Worm (Caenorhabditis elegans): Measurements from ENCODE around the gene wrt-3.

wrt-3 gene

ce11 chrIV:9444417-9445026, 32.7 kb downstream of the wrt-3 start (continued):
- TF ChIP-seq ztf-4 (tag; optimal IDR thresholded peaks at IDR 0.05), result peak; percentile 80

- TF ChIP-seq zag-1 (tag; optimal IDR thresholded peaks at IDR 0.05) (no peak), nhr-43 (tag; optimal IDR thresholded peaks at IDR 0.05; ENCODE audit: poor library complexity, severe bottlenecking) (no peak), fkh-10 (GFP tag; optimal IDR thresholded peaks at IDR 0.05) (no peak), nfya-1 (tag; optimal IDR thresholded peaks at IDR 0.05; ENCODE audit: insufficient read depth) (no peak), nhr-76 (tag; optimal IDR thresholded peaks at IDR 0.05) (no peak), ztf-4 (tag; optimal IDR thresholded peaks at IDR 0.05) (no peak), eor-1 (tag; optimal IDR thresholded peaks at IDR 0.05) (no peak), nhr-28 (tag; optimal IDR thresholded peaks at IDR 0.05) (no peak)
Measured at ce11 chrIV:9443940-9444339, 33.3 kb downstream of the wrt-3 start, which contains the start of gene F38E11.9. Gene F38E11.9, minus strand, starts transcription at chrIV:9444040.

- TF ChIP-seq fos-1 (tag; optimal IDR thresholded peaks at IDR 0.05) (peak; percentile 58), nhr-67 (tag; optimal IDR thresholded peaks at IDR 0.05) (no peak), pqm-1 (tag; optimal IDR thresholded peaks at IDR 0.05) (peak; percentile 96), pha-4 (tag; optimal IDR thresholded peaks at IDR 0.05) (peak; percentile 99), ztf-4 (tag; optimal IDR thresholded peaks at IDR 0.05) (peak; percentile 30), egl-27 (tag; optimal IDR thresholded peaks at IDR 0.05) (no peak), tbx-2 (tag; optimal IDR thresholded peaks at IDR 0.05) (peak; percentile 9), aly-2 (tag; optimal IDR thresholded peaks at IDR 0.05) (no peak), elt-1 (tag; optimal IDR thresholded peaks at IDR 0.05) (peak; percentile 71), nhr-43 (tag; optimal IDR thresholded peaks at IDR 0.05; ENCODE audit: poor library complexity, severe bottlenecking) (peak; percentile 53), jun-1 (tag; optimal IDR thresholded peaks at IDR 0.05) (peak; percentile 64), mdl-1 (tag; optimal IDR thresholded peaks at IDR 0.05) (peak; percentile 35), nhr-23 (tag; optimal IDR thresholded peaks at IDR 0.05) (peak; percentile 88), elt-2 (tag; optimal IDR thresholded peaks at IDR 0.05) (peak; percentile 97), snpc-4 (tag; optimal IDR thresholded peaks at IDR 0.05) (peak; percentile 13), nfya-1 (tag; optimal IDR thresholded peaks at IDR 0.05; ENCODE audit: insufficient read depth) (peak; percentile 23), nhr-25 (tag; optimal IDR thresholded peaks at IDR 0.05) (peak; percentile 88), lsy-12 (tag; optimal IDR thresholded peaks at IDR 0.05) (peak; percentile 67), skn-1 (tag; optimal IDR thresholded peaks at IDR 0.05) (peak; percentile 86), elt-3 (tag; optimal IDR thresholded peaks at IDR 0.05) (peak in 2 of 3 experiments; percentile 22 to 50), zag-1 (tag; optimal IDR thresholded peaks at IDR 0.05) (no peak), lin-39 (tag; optimal IDR thresholded peaks at IDR 0.05) (no peak), mml-1 (tag; optimal IDR thresholded peaks at IDR 0.05) (no peak)
Measured at ce11 chrIV:9442106-9442532, 35.1 kb downstream of the wrt-3 start.

DNA sequence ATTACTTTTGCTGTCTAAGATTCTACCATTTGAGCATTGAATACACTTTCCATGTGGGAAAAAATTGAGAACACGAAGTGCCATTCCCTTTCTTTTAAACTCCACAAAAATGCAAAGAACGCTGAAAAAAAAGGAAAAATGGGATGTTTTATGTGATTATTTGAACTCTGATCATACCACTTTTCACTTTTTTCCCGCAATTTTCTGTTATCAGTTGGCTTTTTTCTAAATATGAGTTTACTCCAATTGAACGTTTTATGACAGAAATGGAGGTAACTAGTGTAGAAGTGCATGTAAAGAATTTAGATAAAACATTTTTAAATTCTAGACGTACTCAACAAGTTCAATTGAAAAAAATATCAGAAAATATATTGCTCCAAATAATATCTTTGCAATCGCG, 35.9 kb downstream of the wrt-3 start:
- TF ChIP-seq pqm-1 (tag; optimal IDR thresholded peaks at IDR 0.05), result peak; percentile 28
- no peak for TF ChIP-seq nhr-43 (tag; optimal IDR thresholded peaks at IDR 0.05; ENCODE audit: poor library complexity, severe bottlenecking)
- TF ChIP-seq mml-1 (tag; optimal IDR thresholded peaks at IDR 0.05), result no peak
- no peak for TF ChIP-seq nhr-237 (tag; optimal IDR thresholded peaks at IDR 0.05)
- no peak for TF ChIP-seq unc-39 (tag; optimal IDR thresholded peaks at IDR 0.05)
- no peak for TF ChIP-seq nhr-11 (tag; optimal IDR thresholded peaks at IDR 0.05)
- TF ChIP-seq elt-3 (tag; optimal IDR thresholded peaks at IDR 0.05), result no peak
- peak; percentile 79 for TF ChIP-seq elt-2 (tag; optimal IDR thresholded peaks at IDR 0.05)
- no peak for TF ChIP-seq R02D3.7 (tag; optimal IDR thresholded peaks at IDR 0.05)
- TF ChIP-seq skn-1 (tag; optimal IDR thresholded peaks at IDR 0.05), result no peak
- TF ChIP-seq nfya-1 (tag; optimal IDR thresholded peaks at IDR 0.05; ENCODE audit: insufficient read depth), result no peak
- TF ChIP-seq fkh-10 (GFP tag; optimal IDR thresholded peaks at IDR 0.05), result no peak
- peak; percentile 20 for TF ChIP-seq pha-4 (tag; optimal IDR thresholded peaks at IDR 0.05)
- no peak for TF ChIP-seq ceh-9 (tag; optimal IDR thresholded peaks at IDR 0.05)
- TF ChIP-seq fkh-2 (tag; optimal IDR thresholded peaks at IDR 0.05), result no peak

ce11 chrIV:9440880-9441336, 36.3 kb downstream of the wrt-3 start, which contains the start of gene idh-1:
Gene idh-1, minus strand, starts transcription at chrIV:9441107.
- TF ChIP-seq ZK546.5 (tag; optimal IDR thresholded peaks at IDR 0.05) (no peak), lin-39 (tag; optimal IDR thresholded peaks at IDR 0.05) (peak; percentile 59), nhr-25 (tag; optimal IDR thresholded peaks at IDR 0.05) (peak; percentile 88), zag-1 (tag; optimal IDR thresholded peaks at IDR 0.05) (no peak), hmg-11 (tag; optimal IDR thresholded peaks at IDR 0.05) (peak; percentile 27), nhr-23 (tag; optimal IDR thresholded peaks at IDR 0.05) (peak; percentile 45), snpc-4 (tag; optimal IDR thresholded peaks at IDR 0.05) (peak; percentile 83), lin-15B (tag; optimal IDR thresholded peaks at IDR 0.05) (peak; percentile 62), sea-2 (GFP tag; optimal IDR thresholded peaks at IDR 0.05) (no peak), tbx-2 (tag; optimal IDR thresholded peaks at IDR 0.05) (no peak), ama-1 (optimal IDR thresholded peaks at IDR 0.05) (peak; percentile 89), unc-39 (tag; optimal IDR thresholded peaks at IDR 0.05) (no peak), pqm-1 (tag; optimal IDR thresholded peaks at IDR 0.05) (peak; percentile 17), fos-1 (tag; optimal IDR thresholded peaks at IDR 0.05) (no peak), fkh-2 (tag; optimal IDR thresholded peaks at IDR 0.05) (no peak), unc-62 (GFP tag; optimal IDR thresholded peaks at IDR 0.05) (no peak), nfya-1 (tag; optimal IDR thresholded peaks at IDR 0.05; ENCODE audit: insufficient read depth) (peak; percentile 58), ceh-28 (tag; optimal IDR thresholded peaks at IDR 0.05) (no peak), fkh-10 (GFP tag; optimal IDR thresholded peaks at IDR 0.05) (no peak), nhr-28 (tag; optimal IDR thresholded peaks at IDR 0.05) (no peak), pha-4 (tag; optimal IDR thresholded peaks at IDR 0.05) (peak; percentile 25)
